Worm (Caenorhabditis elegans) whole organism, L2 larva: Measurements from ENCODE around the gene str-168.

ENCODE experiments used
- C34F6.9 ChIP-seq: fragments of 150-350 bp; optimal IDR thresholded peaks from 2 replicates; lab custom pipeline; 2014; ENCODE audit warnings: missing biosample characterization, missing genetic modification characterization
- F13H6.1 ChIP-seq: sonication (generic microtip); optimal IDR thresholded peaks from 2 replicates; lab custom pipeline; 2016; ENCODE audit warnings: missing genetic modification characterization, missing compliant biosample characterization
- ZK546.5 ChIP-seq: sonication (generic microtip); optimal IDR thresholded peaks from 2 replicates; lab custom pipeline; 2017; ENCODE audit warnings: missing biosample characterization, missing genetic modification characterization
- alr-1 ChIP-seq: fragments of 150-350 bp; optimal IDR thresholded peaks from 2 replicates; lab custom pipeline; 2014; ENCODE audit warnings: missing biosample characterization, missing genetic modification characterization
- ama-1 ChIP-seq: fragments of 150-350 bp; optimal IDR thresholded peaks from 2 replicates; lab custom pipeline; 2018; ENCODE audit warnings: inconsistent platforms
- ceh-16 ChIP-seq: fragments of 150-350 bp; optimal IDR thresholded peaks from 2 replicates; lab custom pipeline; 2014; ENCODE audit warnings: missing biosample characterization, missing genetic modification characterization
- crh-2 ChIP-seq: sonication (generic microtip); optimal IDR thresholded peaks from 2 replicates; lab custom pipeline; 2017; ENCODE audit warnings: missing biosample characterization, missing genetic modification characterization
- dmd-4 ChIP-seq: sonication (generic microtip); optimal IDR thresholded peaks from 2 replicates; lab custom pipeline; 2017; ENCODE audit warnings: missing biosample characterization, missing genetic modification characterization
- elt-1 ChIP-seq: fragments of 150-350 bp; optimal IDR thresholded peaks from 2 replicates; lab custom pipeline; 2014; ENCODE audit warnings: missing biosample characterization, missing genetic modification characterization
- elt-3 ChIP-seq: sonication (generic microtip); optimal IDR thresholded peaks from 2 replicates; lab custom pipeline; 2017; ENCODE audit warnings: missing biosample characterization, missing genetic modification characterization
- fos-1 ChIP-seq: fragments of 150-350 bp; optimal IDR thresholded peaks from 2 replicates; lab custom pipeline; 2014; ENCODE audit warnings: missing biosample characterization, missing genetic modification characterization
- gmeb-1 ChIP-seq: fragments of 150-350 bp; optimal IDR thresholded peaks from 2 replicates; lab custom pipeline; 2014; ENCODE audit warnings: missing biosample characterization, missing genetic modification characterization
- lin-11 ChIP-seq: fragments of 150-350 bp; sonication (generic microtip); optimal IDR thresholded peaks from 2 replicates; lab custom pipeline; 2014; ENCODE audit warnings: missing biosample characterization, missing genetic modification characterization, inconsistent platforms, mixed read lengths
- lin-13 ChIP-seq: fragments of 150-350 bp; optimal IDR thresholded peaks from 2 replicates; lab custom pipeline; 2014; ENCODE audit warnings: missing biosample characterization, missing genetic modification reagents, missing genetic modification characterization
- lsy-2 ChIP-seq, 2 experiments: fragments of 150-350 bp in 1 of 2; sonication (generic microtip) in 1 of 2; optimal IDR thresholded peaks; 2 replicates each; lab custom pipeline; 2014 to 2017; ENCODE audit warnings: missing biosample characterization in 2 of 2, missing genetic modification characterization in 2 of 2
- mab-5 ChIP-seq: fragments of 150-350 bp; optimal IDR thresholded peaks from 2 replicates; lab custom pipeline; 2014; ENCODE audit warnings: missing biosample characterization, missing genetic modification characterization
- mbf-1 ChIP-seq: sonication (generic microtip); optimal IDR thresholded peaks from 2 replicates; lab custom pipeline; 2017; ENCODE audit warnings: missing biosample characterization, missing genetic modification characterization
- nhr-11 ChIP-seq: fragments of 150-350 bp; optimal IDR thresholded peaks from 2 replicates; lab custom pipeline; 2014; ENCODE audit warnings: missing biosample characterization, missing genetic modification characterization
- nhr-12 ChIP-seq: fragments of 150-350 bp; optimal IDR thresholded peaks from 2 replicates; lab custom pipeline; 2014; ENCODE audit warnings: missing biosample characterization, missing genetic modification characterization
- nhr-21 ChIP-seq: fragments of 150-350 bp; optimal IDR thresholded peaks from 2 replicates; lab custom pipeline; 2014; ENCODE audit warnings: missing biosample characterization, missing genetic modification characterization
- nhr-23 ChIP-seq: fragments of 150-350 bp; optimal IDR thresholded peaks from 2 replicates; lab custom pipeline; 2014; ENCODE audit warnings: missing biosample characterization, missing genetic modification reagents, missing genetic modification characterization
- nhr-25 ChIP-seq: fragments of 150-350 bp; sonication (generic microtip); optimal IDR thresholded peaks from 3 replicates; lab custom pipeline; 2014; ENCODE audit warnings: missing biosample characterization, missing genetic modification characterization
- nhr-6 ChIP-seq: fragments of 150-350 bp; optimal IDR thresholded peaks from 2 replicates; lab custom pipeline; 2014; ENCODE audit warnings: missing biosample characterization, missing genetic modification characterization
- nhr-77 ChIP-seq: fragments of 150-350 bp; optimal IDR thresholded peaks from 2 replicates; lab custom pipeline; 2014; ENCODE audit warnings: missing biosample characterization, missing genetic modification characterization
- peb-1 ChIP-seq: fragments of 150-350 bp; optimal IDR thresholded peaks from 2 replicates; lab custom pipeline; 2014; ENCODE audit warnings: missing biosample characterization, missing genetic modification characterization
- sem-4 ChIP-seq: fragments of 150-350 bp; optimal IDR thresholded peaks from 2 replicates; lab custom pipeline; 2014; ENCODE audit warnings: missing biosample characterization, missing genetic modification reagents, missing genetic modification characterization
- skn-1 ChIP-seq: sonication (generic microtip); optimal IDR thresholded peaks from 2 replicates; lab custom pipeline; 2017; ENCODE audit warnings: missing biosample characterization, missing genetic modification characterization
- sma-3 ChIP-seq: sonication (generic microtip); optimal IDR thresholded peaks from 2 replicates; lab custom pipeline; 2016; ENCODE audit warnings: missing genetic modification reagents, missing genetic modification characterization, missing compliant biosample characterization
- sma-9 ChIP-seq, 2 experiments: fragments of 150-350 bp in 1 of 2; sonication (generic microtip) in 1 of 2; optimal IDR thresholded peaks; 2 replicates each; lab custom pipeline; 2014 to 2016; ENCODE audit warnings: missing genetic modification characterization in 2 of 2, mild to moderate bottlenecking in 1 of 2, missing biosample characterization in 1 of 2, missing compliant biosample characterization in 1 of 2, missing genetic modification reagents in 1 of 2, moderate library complexity in 1 of 2
- snpc-4 ChIP-seq: fragments of 150-350 bp; optimal IDR thresholded peaks from 2 replicates; lab custom pipeline; 2014; ENCODE audit warnings: missing biosample characterization, missing genetic modification characterization
- unc-39 ChIP-seq: fragments of 150-350 bp; optimal IDR thresholded peaks from 2 replicates; lab custom pipeline; 2014; ENCODE audit warnings: missing biosample characterization, missing genetic modification characterization
- unc-55 ChIP-seq: fragments of 150-350 bp; sonication (generic microtip); optimal IDR thresholded peaks from 3 replicates; lab custom pipeline; 2014; ENCODE audit warnings: missing biosample characterization, missing genetic modification reagents, missing genetic modification characterization
- unc-62 ChIP-seq: fragments of 150-350 bp; optimal IDR thresholded peaks from 2 replicates; lab custom pipeline; 2014; ENCODE audit warnings: missing biosample characterization, missing genetic modification reagents, missing genetic modification characterization
- zag-1 ChIP-seq: fragments of 150-350 bp; optimal IDR thresholded peaks from 2 replicates; lab custom pipeline; 2014; ENCODE audit warnings: missing biosample characterization, missing genetic modification characterization
- ztf-11 ChIP-seq: sonication (generic microtip); optimal IDR thresholded peaks from 2 replicates; lab custom pipeline; 2017; ENCODE audit warnings: missing biosample characterization, missing genetic modification characterization
- ztf-4 ChIP-seq: fragments of 150-350 bp; optimal IDR thresholded peaks from 2 replicates; lab custom pipeline; 2014; ENCODE audit warnings: missing biosample characterization, missing genetic modification characterization

The str-168 gene

DNA sequence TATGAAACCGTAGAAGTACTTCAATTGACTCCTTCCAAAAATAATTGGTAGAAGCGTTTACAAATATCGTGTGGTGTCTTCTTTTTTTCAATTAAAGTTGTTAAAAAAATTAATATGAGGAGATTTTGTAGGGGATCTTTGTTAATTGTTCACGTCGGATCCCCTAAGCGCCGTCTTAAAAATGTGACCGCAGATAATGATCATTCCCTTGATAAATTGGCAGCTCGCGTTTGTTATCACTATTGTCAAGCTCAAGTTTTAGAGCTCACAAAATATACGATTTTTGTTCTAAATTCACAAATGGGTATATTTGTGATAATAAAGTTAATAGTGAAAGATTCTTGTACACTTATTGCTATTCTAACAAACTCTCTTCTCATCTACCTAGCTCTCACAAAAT, 29.7 kb upstream of the str-168 start, which contains the start of gene str-159:
Gene str-159 (plus strand): TSS at position 301 of the 400 bp plus-strand sequence.
- TF ChIP-seq ceh-16 = no peak
- no peak for TF ChIP-seq elt-3 (tag; lab: Kevin White, UChicago)
- no peak for TF ChIP-seq ZK546.5
- no peak for TF ChIP-seq dmd-4 (tag; lab: Kevin White, UChicago)
- no peak for TF ChIP-seq skn-1
- TF ChIP-seq unc-55 = no peak
- no peak for TF ChIP-seq sem-4 (tag; lab: Kevin White, UChicago)
- no peak for TF ChIP-seq nhr-23
- TF ChIP-seq unc-62 (GFP tag; lab: Kevin White, UChicago) = no peak

DNA sequence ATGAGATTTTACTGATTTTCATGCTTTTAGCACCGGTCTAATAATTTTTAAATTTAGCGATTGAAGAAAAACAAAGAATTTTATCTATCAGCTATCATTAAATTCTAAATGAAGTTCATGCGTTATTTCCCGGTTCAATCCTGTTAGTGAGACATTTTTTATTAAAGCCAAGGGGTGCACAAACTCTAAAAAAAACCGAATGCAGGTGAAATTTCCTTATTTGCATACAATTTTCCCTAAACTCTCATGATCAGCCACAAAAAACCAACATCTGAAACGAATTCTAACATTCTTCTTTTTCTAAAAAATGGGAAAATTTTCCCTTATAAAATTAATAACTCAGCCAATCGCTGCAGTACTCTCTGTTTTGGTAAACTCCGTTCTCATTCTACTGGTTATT, 25.7 kb upstream of the str-168 start, which contains the start of gene str-156:
Gene str-156 (plus strand): TSS at position 301 of the 400 bp plus-strand sequence.
- no peak for TF ChIP-seq lin-13 (GFP tag; lab: Kevin White, UChicago)
- no peak for TF ChIP-seq ceh-16
- TF ChIP-seq ZK546.5 = no peak
- TF ChIP-seq nhr-11 = no peak
- TF ChIP-seq elt-3 (tag; lab: Kevin White, UChicago) = no peak
- no peak for TF ChIP-seq mbf-1 (tag; lab: Kevin White, UChicago)

DNA sequence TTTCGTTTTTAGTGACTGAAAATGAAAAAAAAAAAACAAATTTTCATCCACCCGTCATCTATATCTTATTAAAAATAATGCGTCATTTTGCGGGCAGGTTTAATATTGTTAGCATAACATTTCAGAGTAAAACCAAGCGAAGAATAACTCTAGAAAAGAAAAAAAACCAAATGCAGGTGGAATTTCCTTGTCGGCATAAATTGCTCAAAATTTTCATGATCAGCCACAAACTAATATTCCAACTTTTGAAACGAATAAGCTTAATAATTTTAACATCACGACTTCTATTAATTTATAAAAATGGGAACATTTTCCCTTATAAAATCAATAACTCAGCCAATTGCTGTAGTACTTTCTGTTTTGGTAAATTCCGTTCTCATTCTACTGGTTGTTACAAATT, 23.1 kb upstream of the str-168 start, which contains the start of gene str-155:
Gene str-155 (plus strand): TSS at position 301 of the 400 bp plus-strand sequence.
- TF ChIP-seq mbf-1 (tag; lab: Kevin White, UChicago) = no peak
- TF ChIP-seq F13H6.1 (tag; lab: Kevin White, UChicago) = no peak
- TF ChIP-seq ztf-4 (tag; lab: Kevin White, UChicago) = no peak
- no peak for TF ChIP-seq zag-1
- no peak for TF ChIP-seq unc-39 (tag; lab: Kevin White, UChicago)
- no peak for TF ChIP-seq elt-1 (tag; lab: Kevin White, UChicago)
- TF ChIP-seq ZK546.5 = no peak
- no peak for TF ChIP-seq mab-5 (tag; lab: Kevin White, UChicago)
- TF ChIP-seq nhr-6 (tag; lab: Kevin White, UChicago) = no peak

ce11 chrIV:4917774-4918173, 21.0 kb upstream of the str-168 start, which contains the start of gene str-158:
str-158 (plus strand) TSS chrIV:4918074.
- TF ChIP-seq snpc-4 (no peak), nhr-25 (tag; lab: Kevin White, UChicago) (no peak), C34F6.9 (tag; lab: Kevin White, UChicago) (no peak), mab-5 (tag; lab: Kevin White, UChicago) (no peak), lin-11 (tag; lab: Kevin White, UChicago) (no peak), ama-1 (no peak), skn-1 (no peak), ztf-4 (tag; lab: Kevin White, UChicago) (no peak), mbf-1 (tag; lab: Kevin White, UChicago) (no peak)

ce11 chrIV:4930045-4930444, 8.7 kb upstream of the str-168 start, which contains the start of gene Y9C9A.8:
Y9C9A.8 (plus strand) TSS chrIV:4930345.
- TF ChIP-seq fos-1 (peak; percentile 13), mbf-1 (tag; lab: Kevin White, UChicago) (no peak), F13H6.1 (tag; lab: Kevin White, UChicago) (no peak), lsy-2 (tag; optimal IDR thresholded peaks at IDR 0.05; lab: Kevin White, UChicago) (no peak), nhr-77 (no peak), unc-55 (no peak)

ce11 chrIV:4930754-4931322, 7.9 kb upstream of the str-168 start:
- TF ChIP-seq crh-2 (tag; lab: Kevin White, UChicago) = peak; percentile 19
- no peak for TF ChIP-seq ztf-11 (tag; lab: Kevin White, UChicago)
- peak; percentile 24 for TF ChIP-seq nhr-21 (tag; lab: Kevin White, UChicago)
- TF ChIP-seq gmeb-1 = peak; percentile 39
- no peak for TF ChIP-seq nhr-12 (tag; lab: Kevin White, UChicago)
- no peak for TF ChIP-seq ztf-4 (tag; lab: Kevin White, UChicago)
- TF ChIP-seq peb-1 = no peak
- TF ChIP-seq alr-1 (tag; lab: Kevin White, UChicago) = no peak
- TF ChIP-seq sma-3 (GFP tag; lab: Kevin White, UChicago) = peak; percentile 67
- TF ChIP-seq sma-9 (GFP tag; optimal IDR thresholded peaks at IDR 0.05; lab: Kevin White, UChicago) = peak; percentile 8
- TF ChIP-seq sma-9 (tag; optimal IDR thresholded peaks at IDR 0.05; lab: Kevin White, UChicago) = no peak
- peak; percentile 92 for TF ChIP-seq snpc-4
